Fruit fly (Drosophila melanogaster): ENCODE data around the gene Bulli.

dm6 chr3L:6457891-6458290 is 30.6 kb upstream of the Bulli start:
- TF ChIP-seq N (GFP tag; optimal IDR thresholded peaks at IDR 0.05): no peak
- no peak for TF ChIP-seq br (GFP tag; optimal IDR thresholded peaks at IDR 0.05)
- TF ChIP-seq Dif (GFP tag; optimal IDR thresholded peaks at IDR 0.05; ENCODE audit: partially characterized antibody): no peak

All from whole organism, wandering third instar larva.